Worm (Caenorhabditis elegans): ENCODE data around the gene F14F9.3.

F14F9.3 gene

ce11 chrV:5137919-5138318 lies at the start of gene F14F9.3:
F14F9.3 (plus strand) TSS chrV:5138219.
- TF ChIP-seq T22C8.4 (GFP tag; IDR thresholded peaks at IDR 0.05) (no peak), tab-1 (GFP tag; IDR thresholded peaks at IDR 0.05) (no peak), flt-1 (GFP tag; IDR thresholded peaks at IDR 0.05) (no peak), ztf-29 (GFP tag; IDR thresholded peaks at IDR 0.05) (no peak), ztf-23 (GFP tag; IDR thresholded peaks at IDR 0.05) (no peak), ref-1 (GFP tag; conservative IDR thresholded peaks at IDR 0.05) (no peak)

ce11 chrV:5088311-5088710 lies 49.7 kb upstream of the F14F9.3 start:
- TF ChIP-seq tab-1 (GFP tag; IDR thresholded peaks at IDR 0.05) = no peak
- no peak for TF ChIP-seq med-1 (GFP tag; optimal IDR thresholded peaks at IDR 0.05; ENCODE audit: insufficient read depth)
- no peak for TF ChIP-seq flt-1 (GFP tag; IDR thresholded peaks at IDR 0.05)
- TF ChIP-seq T22C8.4 (GFP tag; IDR thresholded peaks at IDR 0.05) = no peak
- no peak for TF ChIP-seq klf-2 (GFP tag; conservative IDR thresholded peaks at IDR 0.05)
- no peak for TF ChIP-seq ztf-23 (GFP tag; IDR thresholded peaks at IDR 0.05)
- TF ChIP-seq cog-1 (tag; optimal IDR thresholded peaks at IDR 0.05) = no peak
- no peak for TF ChIP-seq ref-1 (GFP tag; conservative IDR thresholded peaks at IDR 0.05)
- no peak for TF ChIP-seq ztf-29 (GFP tag; IDR thresholded peaks at IDR 0.05)

- TF ChIP-seq med-1 (GFP tag; optimal IDR thresholded peaks at IDR 0.05; ENCODE audit: insufficient read depth) = no peak
- no peak for TF ChIP-seq tab-1 (GFP tag; IDR thresholded peaks at IDR 0.05)
- no peak for TF ChIP-seq flt-1 (GFP tag; IDR thresholded peaks at IDR 0.05)
- TF ChIP-seq ztf-23 (GFP tag; IDR thresholded peaks at IDR 0.05) = no peak
- TF ChIP-seq klf-2 (GFP tag; conservative IDR thresholded peaks at IDR 0.05) = no peak
- TF ChIP-seq ref-1 (GFP tag; conservative IDR thresholded peaks at IDR 0.05) = no peak
- TF ChIP-seq T22C8.4 (GFP tag; IDR thresholded peaks at IDR 0.05) = no peak
Observed at ce11 chrV:5089497-5090134, 48.4 kb upstream of the F14F9.3 start, which contains the start of gene glb-32. glb-32 (minus strand) TSS chrV:5089547.

ce11 chrV:5090386-5090785 lies 47.6 kb upstream of the F14F9.3 start:
- no peak for TF ChIP-seq ref-1 (GFP tag; conservative IDR thresholded peaks at IDR 0.05)
- no peak for TF ChIP-seq cog-1 (tag; optimal IDR thresholded peaks at IDR 0.05)
- no peak for TF ChIP-seq ztf-29 (GFP tag; IDR thresholded peaks at IDR 0.05)
- TF ChIP-seq klf-2 (GFP tag; conservative IDR thresholded peaks at IDR 0.05) = no peak
- TF ChIP-seq med-1 (GFP tag; optimal IDR thresholded peaks at IDR 0.05; ENCODE audit: insufficient read depth) = no peak
- no peak for TF ChIP-seq ztf-23 (GFP tag; IDR thresholded peaks at IDR 0.05)
- TF ChIP-seq T22C8.4 (GFP tag; IDR thresholded peaks at IDR 0.05) = no peak
- TF ChIP-seq flt-1 (GFP tag; IDR thresholded peaks at IDR 0.05) = no peak
- TF ChIP-seq tab-1 (GFP tag; IDR thresholded peaks at IDR 0.05) = no peak

ce11 chrV:5097035-5097434 lies 41.0 kb upstream of the F14F9.3 start, which contains the start of gene C04F5.2:
C04F5.2 (minus strand) TSS chrV:5097135.
- TF ChIP-seq ref-1 (GFP tag; conservative IDR thresholded peaks at IDR 0.05) = no peak
- no peak for TF ChIP-seq T22C8.4 (GFP tag; IDR thresholded peaks at IDR 0.05)
- TF ChIP-seq med-1 (GFP tag; optimal IDR thresholded peaks at IDR 0.05; ENCODE audit: insufficient read depth) = no peak
- TF ChIP-seq ztf-23 (GFP tag; IDR thresholded peaks at IDR 0.05) = no peak
- TF ChIP-seq tab-1 (GFP tag; IDR thresholded peaks at IDR 0.05) = no peak
- TF ChIP-seq ztf-29 (GFP tag; IDR thresholded peaks at IDR 0.05) = no peak
- no peak for TF ChIP-seq flt-1 (GFP tag; IDR thresholded peaks at IDR 0.05)
- no peak for TF ChIP-seq klf-2 (GFP tag; conservative IDR thresholded peaks at IDR 0.05)
- no peak for TF ChIP-seq cog-1 (tag; optimal IDR thresholded peaks at IDR 0.05)

ce11 chrV:5098925-5099324 lies 39.1 kb upstream of the F14F9.3 start, which contains the start of gene unc-46:
unc-46 (minus strand) TSS chrV:5099025.
- no peak for TF ChIP-seq ztf-23 (GFP tag; IDR thresholded peaks at IDR 0.05)
- no peak for TF ChIP-seq T22C8.4 (GFP tag; IDR thresholded peaks at IDR 0.05)
- no peak for TF ChIP-seq ref-1 (GFP tag; conservative IDR thresholded peaks at IDR 0.05)
- TF ChIP-seq ztf-29 (GFP tag; IDR thresholded peaks at IDR 0.05) = no peak
- no peak for TF ChIP-seq flt-1 (GFP tag; IDR thresholded peaks at IDR 0.05)
- no peak for TF ChIP-seq cog-1 (tag; optimal IDR thresholded peaks at IDR 0.05)
- TF ChIP-seq klf-2 (GFP tag; conservative IDR thresholded peaks at IDR 0.05) = no peak
- no peak for TF ChIP-seq med-1 (GFP tag; optimal IDR thresholded peaks at IDR 0.05; ENCODE audit: insufficient read depth)
- no peak for TF ChIP-seq tab-1 (GFP tag; IDR thresholded peaks at IDR 0.05)

ce11 chrV:5102017-5102416 lies 36.0 kb upstream of the F14F9.3 start, which contains the start of gene srab-1:
srab-1 (minus strand) TSS chrV:5102117.
- TF ChIP-seq flt-1 (GFP tag; IDR thresholded peaks at IDR 0.05) (no peak), ztf-29 (GFP tag; IDR thresholded peaks at IDR 0.05) (no peak), cog-1 (tag; optimal IDR thresholded peaks at IDR 0.05) (no peak), med-1 (GFP tag; optimal IDR thresholded peaks at IDR 0.05; ENCODE audit: insufficient read depth) (no peak), klf-2 (GFP tag; conservative IDR thresholded peaks at IDR 0.05) (no peak), ztf-23 (GFP tag; IDR thresholded peaks at IDR 0.05) (no peak)

ce11 chrV:5104934-5105333 lies 33.1 kb upstream of the F14F9.3 start, which contains the start of gene srab-2:
srab-2 (minus strand) TSS chrV:5105034.
- TF ChIP-seq med-1 (GFP tag; optimal IDR thresholded peaks at IDR 0.05; ENCODE audit: insufficient read depth) (no peak), klf-2 (GFP tag; conservative IDR thresholded peaks at IDR 0.05) (no peak), tab-1 (GFP tag; IDR thresholded peaks at IDR 0.05) (no peak), T22C8.4 (GFP tag; IDR thresholded peaks at IDR 0.05) (no peak), ztf-23 (GFP tag; IDR thresholded peaks at IDR 0.05) (no peak), ref-1 (GFP tag; conservative IDR thresholded peaks at IDR 0.05) (no peak), ztf-29 (GFP tag; IDR thresholded peaks at IDR 0.05) (no peak), flt-1 (GFP tag; IDR thresholded peaks at IDR 0.05) (no peak), cog-1 (tag; optimal IDR thresholded peaks at IDR 0.05) (no peak)

- TF ChIP-seq ztf-29 (GFP tag; IDR thresholded peaks at IDR 0.05) = no peak
- TF ChIP-seq T22C8.4 (GFP tag; IDR thresholded peaks at IDR 0.05) = no peak
- TF ChIP-seq ref-1 (GFP tag; conservative IDR thresholded peaks at IDR 0.05) = no peak
Observed at ce11 chrV:5107816-5108215, 30.2 kb upstream of the F14F9.3 start, which contains the start of gene srab-3. srab-3 (minus strand) TSS chrV:5107916.

ce11 chrV:5110684-5111083 lies 27.3 kb upstream of the F14F9.3 start, which contains the start of gene ugt-63:
ugt-63 (minus strand) TSS chrV:5110772.
- no peak for TF ChIP-seq klf-2 (GFP tag; conservative IDR thresholded peaks at IDR 0.05)
- no peak for TF ChIP-seq ztf-23 (GFP tag; IDR thresholded peaks at IDR 0.05)
- no peak for TF ChIP-seq ztf-29 (GFP tag; IDR thresholded peaks at IDR 0.05)
- TF ChIP-seq tab-1 (GFP tag; IDR thresholded peaks at IDR 0.05) = no peak
- no peak for TF ChIP-seq T22C8.4 (GFP tag; IDR thresholded peaks at IDR 0.05)
- TF ChIP-seq flt-1 (GFP tag; IDR thresholded peaks at IDR 0.05) = no peak
- no peak for TF ChIP-seq med-1 (GFP tag; optimal IDR thresholded peaks at IDR 0.05; ENCODE audit: insufficient read depth)
